Worm (Caenorhabditis elegans): ENCODE data around the gene mlc-1.

ce11 chrX:17458887-17459286 is at the start of gene mlc-1:
- TF ChIP-seq ztf-29 (GFP tag; IDR thresholded peaks at IDR 0.05) (no peak), flt-1 (GFP tag; IDR thresholded peaks at IDR 0.05) (no peak), cog-1 (tag; optimal IDR thresholded peaks at IDR 0.05) (no peak), T22C8.4 (GFP tag; IDR thresholded peaks at IDR 0.05) (no peak), klf-2 (GFP tag; conservative IDR thresholded peaks at IDR 0.05) (no peak; the same call in 1 of the 2 replicates)

Data from whole organism, midembryonic.